Fruit fly (Drosophila melanogaster) whole organism, adult: ENCODE measurements around the gene sens.

Source experiments
- CG11617 ChIP-seq: fragments of 200-800 bp; sonication (Bioruptor generic); optimal IDR thresholded peaks from 2 replicates; lab custom pipeline; 2017; ENCODE audit warnings: mild to moderate bottlenecking, missing biosample characterization, missing genetic modification reagents, missing genetic modification characterization
- CG12768 ChIP-seq: fragments of 200-800 bp; sonication (Bioruptor generic); optimal IDR thresholded peaks from 2 replicates; lab custom pipeline; 2017; ENCODE audit warnings: missing biosample characterization, missing genetic modification characterization, mild to moderate bottlenecking, moderate library complexity, missing genetic modification reagents
- CG14711 ChIP-seq: fragments of 200-800 bp; sonication (Bioruptor generic); optimal IDR thresholded peaks from 2 replicates; lab custom pipeline; 2018; ENCODE audit warnings: missing biosample characterization, mild to moderate bottlenecking, missing genetic modification characterization, moderate library complexity
- CG1620 ChIP-seq: fragments of 200-800 bp; sonication (Bioruptor generic); optimal IDR thresholded peaks from 2 replicates; lab custom pipeline; 2016; ENCODE audit warnings: missing biosample characterization, missing genetic modification characterization
- CG33017 ChIP-seq: fragments of 200-800 bp; sonication (Bioruptor generic); optimal IDR thresholded peaks from 2 replicates; lab custom pipeline; 2018; ENCODE audit warnings: missing biosample characterization, mild to moderate bottlenecking, missing genetic modification characterization, moderate library complexity
- CG5204 ChIP-seq: fragments of 200-800 bp; sonication (Bioruptor generic); optimal IDR thresholded peaks from 2 replicates; lab custom pipeline; 2016; ENCODE audit warnings: missing biosample characterization, missing genetic modification characterization
- CG7045 ChIP-seq: fragments of 200-800 bp; sonication (Bioruptor generic); optimal IDR thresholded peaks from 2 replicates; lab custom pipeline; 2017; ENCODE audit warnings: missing biosample characterization, mild to moderate bottlenecking, missing genetic modification characterization
- CG7101 ChIP-seq: fragments of 200-800 bp; sonication (Bioruptor generic); optimal IDR thresholded peaks from 2 replicates; lab custom pipeline; 2018; ENCODE audit warnings: missing biosample characterization, mild to moderate bottlenecking, missing genetic modification characterization, moderate library complexity
- Clk ChIP-seq: fragments of 200-800 bp; sonication (Bioruptor generic); optimal IDR thresholded peaks from 2 replicates; lab custom pipeline; 2017; ENCODE audit warnings: missing biosample characterization, missing genetic modification characterization
- Crg-1 ChIP-seq: fragments of 200-800 bp; sonication (Bioruptor generic); optimal IDR thresholded peaks from 2 replicates; lab custom pipeline; 2016; ENCODE audit warnings: missing biosample characterization, missing genetic modification characterization
- Hr96 ChIP-seq: fragments of 200-800 bp; sonication (Bioruptor generic); optimal IDR thresholded peaks from 2 replicates; lab custom pipeline; 2016; ENCODE audit warnings: missing biosample characterization, missing genetic modification characterization
- Mnt ChIP-seq: fragments of 200-800 bp; sonication (Bioruptor generic); optimal IDR thresholded peaks from 2 replicates; lab custom pipeline; 2016; ENCODE audit warnings: missing biosample characterization, mild to moderate bottlenecking, missing genetic modification characterization
- bab1 ChIP-seq: fragments of 200-800 bp; sonication (Bioruptor generic); optimal IDR thresholded peaks from 3 replicates; lab custom pipeline; 2019; ENCODE audit warnings: missing biosample characterization, mild to moderate bottlenecking, missing genetic modification characterization, moderate library complexity
- cic ChIP-seq: fragments of 200-800 bp; sonication (Bioruptor generic); optimal IDR thresholded peaks from 2 replicates; lab custom pipeline; 2017; ENCODE audit warnings: missing biosample characterization, mild to moderate bottlenecking, missing genetic modification characterization, moderate library complexity
- cnc ChIP-seq, 2 experiments: fragments of >200 bp; optimal IDR thresholded peaks; 2 replicates each; lab custom pipeline; 2017
- kay ChIP-seq: fragments of 200-800 bp; sonication (Bioruptor generic); peaks from one replicate; lab custom pipeline; 2016; ENCODE audit warnings: missing biosample characterization, missing genetic modification characterization, borderline replicate concordance
- ovo ChIP-seq: fragments of 200-800 bp; sonication (Bioruptor generic); optimal IDR thresholded peaks from 2 replicates; lab custom pipeline; 2016; ENCODE audit warnings: missing biosample characterization, missing genetic modification characterization
- pad ChIP-seq: fragments of 200-800 bp; sonication (Bioruptor generic); optimal IDR thresholded peaks from 3 replicates; lab custom pipeline; 2017; ENCODE audit warnings: missing biosample characterization, missing genetic modification characterization, mild to moderate bottlenecking, moderate library complexity, missing genetic modification reagents
- tj ChIP-seq: fragments of 200-800 bp; sonication (Bioruptor generic); optimal IDR thresholded peaks from 3 replicates; lab custom pipeline; 2017; ENCODE audit warnings: missing biosample characterization, mild to moderate bottlenecking, missing genetic modification characterization, moderate library complexity
- toe ChIP-seq: fragments of 200-800 bp; sonication (Bioruptor generic); optimal IDR thresholded peaks from 2 replicates; lab custom pipeline; 2016; ENCODE audit warnings: missing biosample characterization, missing genetic modification characterization

Gene sens

DNA sequence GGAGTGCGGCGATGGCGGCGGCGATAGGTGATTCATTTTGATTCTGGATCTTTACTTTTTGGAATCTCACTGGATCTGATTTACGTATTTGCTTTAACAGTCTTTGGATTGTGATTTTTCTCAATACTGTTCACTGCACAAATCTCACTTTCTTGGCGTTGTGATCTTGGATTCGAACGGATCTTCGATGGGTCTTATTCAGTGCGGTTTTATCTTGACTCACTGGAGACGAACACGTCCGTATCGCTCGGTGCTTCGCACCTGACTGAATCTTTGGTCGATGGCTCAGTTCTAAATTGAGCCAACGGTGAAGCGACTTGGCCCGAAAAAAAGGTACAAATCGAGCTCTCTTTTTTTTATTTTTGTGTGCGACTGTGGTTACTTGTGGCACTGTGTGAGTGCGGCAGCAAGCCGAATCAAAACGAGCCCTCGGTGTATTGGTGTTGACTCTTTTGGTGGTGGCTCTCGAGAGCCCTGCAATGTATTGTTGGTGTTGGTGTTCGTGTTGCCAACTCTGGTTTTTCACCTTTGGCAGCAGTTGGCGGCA, at the start of gene sens:
Gene sens (minus strand): TSS at position 254 of the 547 bp plus-strand sequence.
- TF ChIP-seq CG14711 (tag; lab: Kevin White, UChicago): no peak
- TF ChIP-seq CG5204 (GFP tag; lab: Kevin White, UChicago): no peak
- TF ChIP-seq kay: no peak

DNA sequence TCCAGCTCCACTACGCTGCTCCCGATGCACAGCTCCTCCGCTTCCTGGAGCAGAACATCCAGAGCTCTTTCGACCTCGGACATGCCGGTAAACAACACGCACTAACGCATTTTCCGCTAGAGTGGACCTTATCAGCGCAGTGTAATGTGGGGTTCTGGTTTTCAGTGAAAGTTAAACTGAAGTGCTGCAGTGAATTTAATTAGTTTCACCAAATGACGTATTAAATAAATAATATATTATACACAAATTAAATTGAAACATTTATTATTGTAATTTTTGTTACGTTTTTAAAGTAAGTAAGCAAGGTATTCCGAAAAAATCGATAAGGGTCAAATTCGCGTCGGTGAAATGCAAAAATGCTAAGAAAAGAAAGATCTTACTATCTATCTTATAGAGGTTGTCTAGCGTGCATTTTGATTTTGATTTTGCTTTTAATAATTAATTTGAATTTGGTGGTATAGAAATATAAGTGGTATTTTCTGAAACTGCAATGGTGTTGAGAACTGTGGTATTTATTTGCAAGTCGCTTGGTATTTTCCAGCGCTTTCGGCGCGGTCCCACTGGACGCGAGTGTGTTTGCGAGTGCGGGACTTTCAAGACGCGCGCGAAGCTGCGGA, 49.4 kb upstream of the sens start, which contains the start of the genes JMJD7 and CG10738:
Gene JMJD7 (minus strand): TSS at position 107 of the 617 bp plus-strand sequence.
Gene CG10738 (plus strand): TSS at position 594 of the 617 bp plus-strand sequence.
- TF ChIP-seq Crg-1 (GFP tag; lab: Kevin White, UChicago) (no peak), CG12768 (GFP tag; lab: Kevin White, UChicago) (peak; percentile 71), CG5204 (GFP tag; lab: Kevin White, UChicago) (peak; percentile 20), pad (GFP tag; lab: Kevin White, UChicago) (peak; percentile 8), CG33017 (tag; lab: Kevin White, UChicago) (no peak), cic (GFP tag; lab: Kevin White, UChicago) (no peak), toe (GFP tag; lab: Kevin White, UChicago) (no peak), bab1 (GFP tag; lab: Kevin White, UChicago) (peak; percentile 78), CG14711 (tag; lab: Kevin White, UChicago) (peak; percentile 62), ovo (GFP tag; lab: Kevin White, UChicago) (no peak), CG7101 (tag; lab: Kevin White, UChicago) (peak; percentile 70), CG7045 (peak; percentile 76), Clk (GFP tag; lab: Kevin White, UChicago) (peak; percentile 26)

DNA sequence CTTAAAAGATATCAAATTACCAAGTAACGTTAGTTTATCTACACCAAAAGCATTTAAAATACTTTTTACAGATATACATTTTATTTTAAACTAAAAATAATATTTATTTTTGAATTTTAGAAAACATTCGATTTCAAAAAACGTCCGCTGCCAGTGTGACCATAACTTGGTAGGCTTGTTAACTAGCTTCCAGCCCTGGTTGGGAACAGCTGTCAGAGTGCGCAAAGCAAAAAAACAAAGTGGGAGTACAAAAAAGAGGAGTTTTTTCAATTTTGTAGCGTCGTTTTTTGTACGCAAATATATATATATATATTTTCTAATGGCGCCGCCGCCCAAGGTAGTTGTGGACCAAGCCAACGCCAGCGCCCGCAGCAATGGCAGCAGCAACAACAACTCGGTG, 41.5 kb upstream of the sens start, which contains the start of gene cmb:
Gene cmb (plus strand): TSS at position 195 of the 400 bp plus-strand sequence.
- TF ChIP-seq pad (GFP tag; lab: Kevin White, UChicago): no peak
- TF ChIP-seq bab1 (GFP tag; lab: Kevin White, UChicago): peak; percentile 36
- peak; percentile 26 for TF ChIP-seq CG1620 (GFP tag; lab: Kevin White, UChicago)
- TF ChIP-seq kay: peak; percentile 71
- peak; percentile 25 for TF ChIP-seq CG11617 (GFP tag; lab: Kevin White, UChicago)

DNA sequence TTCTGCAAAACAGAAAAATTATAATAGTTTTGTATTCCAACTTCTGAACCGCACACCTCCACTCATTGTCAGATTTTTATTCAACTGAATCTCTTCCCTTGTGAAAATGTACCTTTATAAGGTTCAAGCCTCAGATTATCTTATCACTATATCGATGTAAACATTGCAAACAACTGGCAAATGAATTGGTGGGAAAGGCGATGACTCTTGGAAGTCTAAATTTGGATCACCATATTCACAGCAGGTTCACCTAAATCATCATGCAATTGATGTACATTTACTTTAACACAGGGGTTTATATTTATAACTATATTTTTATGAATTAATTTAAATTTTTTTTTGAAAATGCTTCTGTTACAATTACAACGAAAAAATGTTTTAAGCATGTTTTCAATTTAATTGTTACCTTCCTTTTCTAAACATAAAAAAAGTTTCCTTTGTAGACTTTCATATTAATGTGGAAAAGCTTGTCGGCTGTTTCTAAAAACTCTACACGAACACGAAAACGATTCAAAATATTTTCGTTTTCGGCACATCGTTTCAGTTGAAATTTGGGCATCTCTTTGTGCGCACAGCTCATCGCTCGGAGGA, 39.5 kb upstream of the sens start, which contains the start of the genes CG10140 and CG14109:
Gene CG10140 (minus strand): TSS at position 101 of the 591 bp plus-strand sequence.
Gene CG14109 (plus strand): TSS at position 541 of the 591 bp plus-strand sequence.
- no peak for TF ChIP-seq kay
- TF ChIP-seq ovo (GFP tag; lab: Kevin White, UChicago): no peak
- no peak for TF ChIP-seq cnc (optimal IDR thresholded peaks at IDR 0.05; lab: Kevin White, UChicago)
- no peak for TF ChIP-seq bab1 (GFP tag; lab: Kevin White, UChicago)
- no peak for TF ChIP-seq CG7045
- TF ChIP-seq Hr96 (GFP tag; lab: Kevin White, UChicago): no peak

DNA sequence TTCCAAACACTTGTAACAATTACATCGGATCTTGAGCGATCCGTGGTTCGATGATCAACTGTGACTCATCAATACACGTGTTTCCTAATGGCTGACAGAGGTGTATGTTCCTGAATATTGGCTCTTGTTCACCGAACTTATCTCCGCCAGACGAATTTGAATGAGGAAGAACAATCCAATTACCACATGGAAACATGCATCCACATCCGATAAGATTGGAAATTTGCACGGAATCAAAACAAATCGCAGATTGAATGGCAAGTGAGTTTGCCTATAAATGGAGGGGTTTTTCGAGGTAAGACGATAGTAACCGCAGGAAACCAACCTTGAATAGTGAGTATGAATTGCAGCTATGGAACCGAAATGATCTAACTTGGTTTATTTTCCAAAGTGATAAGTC, 36.7 kb upstream of the sens start, which contains the start of gene CG10725:
Gene CG10725 (plus strand): TSS at position 301 of the 400 bp plus-strand sequence.
- TF ChIP-seq Mnt: no peak
- no peak for TF ChIP-seq CG14711 (tag; lab: Kevin White, UChicago)
- TF ChIP-seq Crg-1 (GFP tag; lab: Kevin White, UChicago): no peak
- TF ChIP-seq toe (GFP tag; lab: Kevin White, UChicago): no peak
- no peak for TF ChIP-seq cnc (optimal IDR thresholded peaks at IDR 0.05; lab: Kevin White, UChicago)
- TF ChIP-seq bab1 (GFP tag; lab: Kevin White, UChicago): no peak
- no peak for TF ChIP-seq CG11617 (GFP tag; lab: Kevin White, UChicago)
- TF ChIP-seq CG1620 (GFP tag; lab: Kevin White, UChicago): no peak
- TF ChIP-seq CG5204 (GFP tag; lab: Kevin White, UChicago): no peak
- TF ChIP-seq kay: no peak
- TF ChIP-seq CG7045: no peak
- TF ChIP-seq tj (GFP tag; lab: Kevin White, UChicago): no peak
- TF ChIP-seq pad (GFP tag; lab: Kevin White, UChicago): no peak
- no peak for TF ChIP-seq CG33017 (tag; lab: Kevin White, UChicago)

DNA sequence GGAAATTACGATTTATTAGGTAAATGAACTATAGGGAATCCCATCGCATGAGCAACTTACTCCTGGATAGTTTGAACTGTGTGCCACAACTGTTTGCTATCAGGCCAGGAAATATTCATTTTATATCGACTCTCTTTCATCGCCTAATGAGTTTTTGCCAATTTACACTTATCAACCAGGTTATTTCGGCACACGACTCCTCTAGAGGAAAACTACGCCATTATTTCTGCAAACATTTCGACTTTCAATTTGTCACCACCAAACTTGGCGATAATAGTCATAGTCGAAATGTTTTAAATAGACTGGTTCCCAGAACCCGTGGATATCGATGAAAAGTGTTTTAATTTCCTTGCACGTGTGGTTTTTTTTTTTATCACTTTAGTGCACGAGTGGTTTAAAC, 36.1 kb upstream of the sens start, which contains the start of gene CG10154:
Gene CG10154 (minus strand): TSS at position 101 of the 400 bp plus-strand sequence.
- TF ChIP-seq bab1 (GFP tag; lab: Kevin White, UChicago) (no peak), CG7045 (no peak), CG14711 (tag; lab: Kevin White, UChicago) (no peak), Crg-1 (GFP tag; lab: Kevin White, UChicago) (no peak), Mnt (no peak), CG11617 (GFP tag; lab: Kevin White, UChicago) (no peak), cnc (optimal IDR thresholded peaks at IDR 0.05; lab: Kevin White, UChicago) (no peak), kay (no peak), CG7101 (tag; lab: Kevin White, UChicago) (no peak), tj (GFP tag; lab: Kevin White, UChicago) (no peak), toe (GFP tag; lab: Kevin White, UChicago) (no peak), Clk (GFP tag; lab: Kevin White, UChicago) (no peak), CG33017 (tag; lab: Kevin White, UChicago) (no peak), pad (GFP tag; lab: Kevin White, UChicago) (no peak), CG12768 (GFP tag; lab: Kevin White, UChicago) (no peak), cic (GFP tag; lab: Kevin White, UChicago) (no peak), ovo (GFP tag; lab: Kevin White, UChicago) (no peak), CG1620 (GFP tag; lab: Kevin White, UChicago) (no peak), CG5204 (GFP tag; lab: Kevin White, UChicago) (no peak)
